Worm (Caenorhabditis elegans) whole organism, young adult: ENCODE measurements around the gene F59A7.5.

Experiments
- B0019.2 ChIP-seq: fragments of 200-800 bp; sonication (Bioruptor generic); conservative IDR thresholded peaks from 2 replicates; pipeline ENCODE4 v1.3.6; 2022; ENCODE audit warnings: missing genetic modification reagents, missing genetic modification characterization, missing compliant biosample characterization
- C17E4.6 ChIP-seq: fragments of 200-800 bp; sonication (Bioruptor generic); IDR thresholded peaks from 2 replicates; pipeline ENCODE4 v1.3.6; 2022; ENCODE audit warnings: missing genetic modification reagents, missing genetic modification characterization, missing compliant biosample characterization
- F49E8.2 ChIP-seq: sonication (generic microtip); optimal IDR thresholded peaks from 3 replicates; lab custom pipeline; 2017; ENCODE audit warnings: missing genetic modification characterization, mild to moderate bottlenecking, missing compliant biosample characterization, antibody characterized with exemption, moderate library complexity; ENCODE audit not compliant: insufficient read depth
- F57A8.1 ChIP-seq: fragments of 200-800 bp; sonication (Bioruptor generic); optimal IDR thresholded peaks from 2 replicates; lab custom pipeline; 2018; ENCODE audit warnings: mild to moderate bottlenecking, missing genetic modification characterization, moderate library complexity, missing compliant biosample characterization
- T26A5.8 ChIP-seq: sonication (generic microtip); optimal IDR thresholded peaks from 2 replicates; lab custom pipeline; 2016; ENCODE audit warnings: missing genetic modification characterization, missing compliant biosample characterization
- Y67H2A.10 ChIP-seq: fragments of 200-800 bp; sonication (Bioruptor generic); conservative IDR thresholded peaks from 2 replicates; pipeline ENCODE4 v1.3.6; 2022; ENCODE audit warnings: missing genetic modification reagents, missing genetic modification characterization, missing compliant biosample characterization
- Y79H2A.3 ChIP-seq: fragments of 200-800 bp; sonication (Bioruptor generic); conservative IDR thresholded peaks from 2 replicates; pipeline ENCODE4 v1.3.6; 2022; ENCODE audit warnings: missing genetic modification reagents, missing genetic modification characterization, missing compliant biosample characterization
- Y95B8A.8 ChIP-seq: fragments of 200-800 bp; sonication (Bioruptor generic); IDR thresholded peaks from 2 replicates; pipeline ENCODE4 v1.3.6; 2022; ENCODE audit warnings: missing genetic modification reagents, missing genetic modification characterization, missing compliant biosample characterization
- aptf-3 ChIP-seq: fragments of 200-800 bp; sonication (Bioruptor generic); IDR thresholded peaks from 2 replicates; pipeline ENCODE4 v1.3.6; 2022; ENCODE audit warnings: missing genetic modification characterization, missing compliant biosample characterization
- atf-7 ChIP-seq: sonication (generic microtip); optimal IDR thresholded peaks from 2 replicates; lab custom pipeline; 2017; ENCODE audit warnings: mild to moderate bottlenecking, missing genetic modification characterization, missing compliant biosample characterization
- attf-3 ChIP-seq: fragments of 200-800 bp; sonication (Bioruptor generic); conservative IDR thresholded peaks from 2 replicates; pipeline ENCODE4 v1.3.6; 2022; ENCODE audit warnings: missing genetic modification reagents, missing genetic modification characterization, missing compliant biosample characterization
- attf-5 ChIP-seq: fragments of 200-800 bp; sonication (Bioruptor generic); optimal IDR thresholded peaks from 2 replicates; lab custom pipeline; 2018; ENCODE audit warnings: mild to moderate bottlenecking, missing genetic modification characterization, missing compliant biosample characterization
- attf-6 ChIP-seq: fragments of 200-800 bp; sonication (Bioruptor generic); IDR thresholded peaks from 2 replicates; pipeline ENCODE4 v1.3.6; 2022; ENCODE audit warnings: missing genetic modification reagents, missing genetic modification characterization, missing compliant biosample characterization
- bed-1 ChIP-seq: fragments of 200-800 bp; sonication (Bioruptor generic); IDR thresholded peaks from 2 replicates; pipeline ENCODE4 v1.3.6; 2022; ENCODE audit warnings: missing genetic modification reagents, missing genetic modification characterization, missing compliant biosample characterization
- ccch-3 ChIP-seq: fragments of 200-800 bp; sonication (Bioruptor generic); optimal IDR thresholded peaks from 2 replicates; lab custom pipeline; 2018; ENCODE audit warnings: mild to moderate bottlenecking, missing genetic modification characterization, missing compliant biosample characterization
- cebp-1 ChIP-seq, 2 experiments: fragments of 200-800 bp in 1 of 2; sonication (Bioruptor generic) in 1 of 2; sonication (generic microtip) in 1 of 2; IDR thresholded peaks in 1 of 2; optimal IDR thresholded peaks in 1 of 2; 2 replicates each; pipeline versions ENCODE4 v1.3.6 to Lab custom; 2017 to 2022; ENCODE audit warnings: missing compliant biosample characterization in 2 of 2, missing genetic modification characterization in 2 of 2, mild to moderate bottlenecking in 1 of 2, missing genetic modification reagents in 1 of 2, moderate library complexity in 1 of 2
- dpff-1 ChIP-seq: sonication (generic microtip); optimal IDR thresholded peaks from 2 replicates; lab custom pipeline; 2017; ENCODE audit warnings: mild to moderate bottlenecking, missing genetic modification characterization, missing compliant biosample characterization
- dpl-1 ChIP-seq: fragments of 150-350 bp; optimal IDR thresholded peaks from 2 replicates; lab custom pipeline; 2014; ENCODE audit warnings: missing biosample characterization, missing genetic modification reagents, missing genetic modification characterization
- efl-1 ChIP-seq: fragments of 150-350 bp; optimal IDR thresholded peaks from 2 replicates; lab custom pipeline; 2014; ENCODE audit warnings: missing biosample characterization, missing genetic modification reagents, missing genetic modification characterization
- egl-44 ChIP-seq: fragments of 200-800 bp; sonication (Bioruptor generic); IDR thresholded peaks from 2 replicates; pipeline ENCODE4 v1.3.6; 2022; ENCODE audit warnings: missing genetic modification reagents, missing genetic modification characterization, missing compliant biosample characterization
- ekl-4 ChIP-seq: fragments of 200-800 bp; sonication (Bioruptor generic); IDR thresholded peaks from 2 replicates; pipeline ENCODE4 v1.3.6; 2022; ENCODE audit warnings: missing genetic modification reagents, missing genetic modification characterization, missing compliant biosample characterization
- him-1 ChIP-seq: sonication (generic microtip); optimal IDR thresholded peaks from 2 replicates; lab custom pipeline; 2016; ENCODE audit warnings: missing genotype, missing genetic modification reagents, missing genetic modification characterization, missing compliant biosample characterization
- hlh-12 ChIP-seq: sonication (generic microtip); optimal IDR thresholded peaks from 2 replicates; lab custom pipeline; 2016; ENCODE audit warnings: missing genetic modification characterization, missing compliant biosample characterization
- let-526 ChIP-seq: fragments of 200-800 bp; sonication (Bioruptor generic); IDR thresholded peaks from 2 replicates; pipeline ENCODE4 v1.3.6; 2022; ENCODE audit warnings: missing genetic modification reagents, missing genetic modification characterization, missing compliant biosample characterization
- lin-40 ChIP-seq: sonication (generic microtip); optimal IDR thresholded peaks from 2 replicates; lab custom pipeline; 2016; ENCODE audit warnings: missing genetic modification characterization, mild to moderate bottlenecking, missing compliant biosample characterization, missing genotype, missing genetic modification reagents
- lir-1 ChIP-seq: fragments of 200-800 bp; sonication (Bioruptor generic); conservative IDR thresholded peaks from 2 replicates; pipeline ENCODE4 v1.3.6; 2022; ENCODE audit warnings: missing genetic modification reagents, missing genetic modification characterization, missing compliant biosample characterization
- lsy-27 ChIP-seq: sonication (generic microtip); optimal IDR thresholded peaks from 2 replicates; lab custom pipeline; 2017; ENCODE audit warnings: missing genetic modification characterization, mild to moderate bottlenecking, missing compliant biosample characterization, antibody characterized with exemption, missing genotype, borderline replicate concordance; ENCODE audit not compliant: insufficient read depth
- mes-4 ChIP-seq: sonication (generic microtip); optimal IDR thresholded peaks from 2 replicates; lab custom pipeline; 2016; ENCODE audit warnings: missing genotype, missing genetic modification characterization, missing compliant biosample characterization
- mxl-1 ChIP-seq: sonication (generic microtip); optimal IDR thresholded peaks from 2 replicates; lab custom pipeline; 2016; ENCODE audit warnings: missing genetic modification characterization, missing compliant biosample characterization
- nfya-1 ChIP-seq: sonication (generic microtip); optimal IDR thresholded peaks from 2 replicates; lab custom pipeline; 2017; ENCODE audit warnings: antibody characterized with exemption, missing compliant biosample characterization, missing genetic modification characterization, borderline replicate concordance; ENCODE audit not compliant: insufficient read depth
- nfyb-1 ChIP-seq: fragments of 200-800 bp; sonication (Bioruptor generic); IDR thresholded peaks from 2 replicates; pipeline ENCODE4 v1.3.6; 2022; ENCODE audit warnings: missing genetic modification reagents, missing genetic modification characterization, missing compliant biosample characterization
- nhr-120 ChIP-seq: fragments of 200-800 bp; sonication (Bioruptor generic); IDR thresholded peaks from 2 replicates; pipeline ENCODE4 v1.3.6; 2022; ENCODE audit warnings: missing genetic modification characterization, missing compliant biosample characterization
- nhr-179 ChIP-seq: sonication (generic microtip); optimal IDR thresholded peaks from 2 replicates; lab custom pipeline; 2016; ENCODE audit warnings: mild to moderate bottlenecking, missing genetic modification characterization, missing compliant biosample characterization
- nhr-27 ChIP-seq: fragments of 200-800 bp; sonication (Bioruptor generic); optimal IDR thresholded peaks from 2 replicates; lab custom pipeline; 2018; ENCODE audit warnings: mild to moderate bottlenecking, missing genetic modification characterization, moderate library complexity, missing compliant biosample characterization
- pbrm-1 ChIP-seq: fragments of 200-800 bp; sonication (Bioruptor generic); IDR thresholded peaks from 2 replicates; pipeline ENCODE4 v1.3.6; 2022; ENCODE audit warnings: missing genetic modification reagents, missing genetic modification characterization, missing compliant biosample characterization
- pha-4 ChIP-seq: fragments of 150-350 bp; sonication (generic microtip); optimal IDR thresholded peaks from 2 replicates; lab custom pipeline; 2014; ENCODE audit warnings: missing biosample characterization, missing genetic modification reagents, missing genetic modification characterization
- rcor-1 ChIP-seq: fragments of 200-800 bp; sonication (Bioruptor generic); IDR thresholded peaks from 2 replicates; pipeline ENCODE4 v1.3.6; 2022; ENCODE audit warnings: missing genetic modification reagents, missing genetic modification characterization, missing compliant biosample characterization
- rec-8 ChIP-seq, 2 experiments: sonication (generic microtip); optimal IDR thresholded peaks; 2 replicates each; lab custom pipeline; 2016; ENCODE audit warnings: mild to moderate bottlenecking in 2 of 2, missing genetic modification characterization in 2 of 2, missing genetic modification reagents in 2 of 2, missing genotype in 2 of 2, missing biosample characterization in 1 of 2, missing compliant biosample characterization in 1 of 2, moderate library complexity in 1 of 2
- rpc-1 ChIP-seq, 2 experiments: fragments of 150-350 bp in 1 of 2; sonication (generic microtip) in 1 of 2; optimal IDR thresholded peaks; 2 replicates each; lab custom pipeline; 2014 to 2018; ENCODE audit warnings: missing biosample characterization in 1 of 2, missing genetic modification characterization in 1 of 2, missing genetic modification reagents in 1 of 2, missing genotype in 1 of 2
- sdz-38 ChIP-seq: sonication (generic microtip); optimal IDR thresholded peaks from 2 replicates; lab custom pipeline; 2016; ENCODE audit warnings: missing genotype, missing genetic modification characterization, missing compliant biosample characterization
- sea-2 ChIP-seq: fragments of 200-800 bp; sonication (Bioruptor generic); IDR thresholded peaks from 2 replicates; pipeline ENCODE4 v1.3.6; 2022; ENCODE audit warnings: missing genetic modification characterization, missing compliant biosample characterization
- snpc-1.1 ChIP-seq: sonication (generic microtip); optimal IDR thresholded peaks from 2 replicates; lab custom pipeline; 2017; ENCODE audit warnings: missing genetic modification characterization, mild to moderate bottlenecking, missing compliant biosample characterization, antibody characterized with exemption, moderate library complexity, missing genotype, missing genetic modification reagents; ENCODE audit not compliant: insufficient read depth
- sptf-2 ChIP-seq: fragments of 200-800 bp; sonication (Bioruptor generic); optimal IDR thresholded peaks from 2 replicates; lab custom pipeline; 2018; ENCODE audit warnings: mild to moderate bottlenecking, missing genetic modification characterization, missing compliant biosample characterization
- tlf-1 ChIP-seq: fragments of 200-800 bp; sonication (Bioruptor generic); optimal IDR thresholded peaks from 2 replicates; lab custom pipeline; 2018; ENCODE audit warnings: mild to moderate bottlenecking, missing genetic modification characterization, missing compliant biosample characterization
- ztf-22 ChIP-seq: fragments of 200-800 bp; sonication (Bioruptor generic); optimal IDR thresholded peaks from 2 replicates; lab custom pipeline; 2018; ENCODE audit warnings: mild to moderate bottlenecking, missing genetic modification characterization, moderate library complexity, missing compliant biosample characterization
- ztf-25 ChIP-seq: fragments of 200-800 bp; sonication (Bioruptor generic); IDR thresholded peaks from 2 replicates; pipeline ENCODE4 v1.3.6; 2022; ENCODE audit warnings: missing genetic modification reagents, missing genetic modification characterization, missing compliant biosample characterization
- ztf-28 ChIP-seq: fragments of 200-800 bp; sonication (Bioruptor generic); IDR thresholded peaks from 2 replicates; pipeline ENCODE4 v1.3.6; 2022; ENCODE audit warnings: missing genetic modification reagents, missing genetic modification characterization, missing compliant biosample characterization

The F59A7.5 gene

ce11 chrV:2008412-2008811 is 14.1 kb upstream of the F59A7.5 start (continued):
- TF ChIP-seq rcor-1 (peak; percentile 87), egl-44 (GFP tag; lab: Robert Waterston, UW) (0 out of 2 replicates have a peak, but pooled peaks have one; percentile 41), ztf-28 (GFP tag; lab: Robert Waterston, UW) (peak; percentile 84; the same call in 1 of the 2 replicates), dpl-1 (GFP tag; lab: Kevin White, UChicago) (peak; percentile 62), sptf-2 (no peak), rpc-1 (optimal IDR thresholded peaks at IDR 0.05; lab: Kevin White, UChicago) (no peak), rpc-1 (tag; optimal IDR thresholded peaks at IDR 0.05; lab: Kevin White, UChicago) (no peak), efl-1 (GFP tag; lab: Kevin White, UChicago) (peak; percentile 58), C17E4.6 (no peak), sdz-38 (tag; lab: Kevin White, UChicago) (no peak), ztf-22 (GFP tag; lab: Kevin White, UChicago) (no peak), ccch-3 (GFP tag; lab: Kevin White, UChicago) (no peak), aptf-3 (no peak), F49E8.2 (tag; lab: Kevin White, UChicago) (peak; percentile 71), pbrm-1 (GFP tag; lab: Robert Waterston, UW) (peak; percentile 82), Y95B8A.8 (GFP tag; lab: Robert Waterston, UW) (peak; percentile 79; the same call in 1 of the 2 replicates), nhr-179 (tag; lab: Kevin White, UChicago) (no peak), attf-3 (GFP tag; lab: Robert Waterston, UW) (peak; percentile 74), ztf-25 (GFP tag; lab: Robert Waterston, UW) (peak; percentile 85; the same call in 1 of the 2 replicates), him-1 (tag; lab: Kevin White, UChicago) (peak; percentile 72), lir-1 (GFP tag; lab: Robert Waterston, UW) (peak; percentile 57; the same call in 1 of the 2 replicates), bed-1 (GFP tag; lab: Robert Waterston, UW) (no peak), nhr-27 (tag; lab: Kevin White, UChicago) (no peak), dpff-1 (tag; lab: Kevin White, UChicago) (no peak), cebp-1 (GFP tag; IDR thresholded peaks at IDR 0.05; lab: Robert Waterston, UW) (peak; percentile 44; the same call in 1 of the 2 replicates), cebp-1 (tag; optimal IDR thresholded peaks at IDR 0.05; lab: Kevin White, UChicago) (peak; percentile 35), sea-2 (GFP tag; lab: Robert Waterston, UW) (no peak), Y67H2A.10 (peak; percentile 81), Y79H2A.3 (GFP tag; lab: Robert Waterston, UW) (peak; percentile 72), lsy-27 (tag; lab: Kevin White, UChicago) (no peak), snpc-1.1 (no peak), let-526 (GFP tag; lab: Robert Waterston, UW) (0 out of 2 replicates have a peak, but pooled peaks have one; percentile 52), hlh-12 (no peak), nfyb-1 (GFP tag; lab: Robert Waterston, UW) (peak; percentile 67; the same call in 1 of the 2 replicates), attf-5 (GFP tag; lab: Kevin White, UChicago) (peak; percentile 69), mxl-1 (tag; lab: Kevin White, UChicago) (no peak), ekl-4 (GFP tag; lab: Robert Waterston, UW) (peak; percentile 53; the same call in 1 of the 2 replicates), pha-4 (no peak), lin-40 (no peak), F57A8.1 (GFP tag; lab: Kevin White, UChicago) (no peak), mes-4 (tag; lab: Kevin White, UChicago) (no peak), rec-8 (tag; optimal IDR thresholded peaks at IDR 0.05; lab: Kevin White, UChicago) (no peak), nhr-120 (GFP tag; lab: Robert Waterston, UW) (no peak), nfya-1 (tag; lab: Kevin White, UChicago) (no peak), atf-7 (tag; lab: Kevin White, UChicago) (no peak), B0019.2 (GFP tag; lab: Robert Waterston, UW) (peak; percentile 81), tlf-1 (GFP tag; lab: Kevin White, UChicago) (peak; percentile 58), T26A5.8 (no peak), attf-6 (GFP tag; lab: Robert Waterston, UW) (0 out of 2 replicates have a peak, but pooled peaks have one; percentile 36)
